Worm (Caenorhabditis elegans) whole organism, L3 larva: ENCODE results near the gene gtf-2H1.

ENCODE experiments used
- R02D3.7 ChIP-seq: fragments of 150-350 bp; optimal IDR thresholded peaks from 2 replicates; lab custom pipeline; 2014; ENCODE audit warnings: missing biosample characterization, missing genetic modification characterization
- ZK546.5 ChIP-seq: sonication (generic microtip); optimal IDR thresholded peaks from 2 replicates; lab custom pipeline; 2017; ENCODE audit warnings: missing biosample characterization, missing genetic modification characterization
- ama-1 ChIP-seq: fragments of 150-350 bp; optimal IDR thresholded peaks from 2 replicates; lab custom pipeline; 2018
- ceh-16 ChIP-seq: sonication (generic microtip); optimal IDR thresholded peaks from 2 replicates; lab custom pipeline; 2017; ENCODE audit warnings: missing biosample characterization, missing genetic modification characterization
- ceh-82 ChIP-seq: fragments of 150-350 bp; optimal IDR thresholded peaks from 2 replicates; lab custom pipeline; 2014; ENCODE audit warnings: missing biosample characterization, missing genetic modification characterization
- ceh-9 ChIP-seq: sonication (generic microtip); optimal IDR thresholded peaks from 2 replicates; lab custom pipeline; 2018; ENCODE audit warnings: missing biosample characterization, missing genetic modification characterization
- daf-12 ChIP-seq: fragments of 150-350 bp; optimal IDR thresholded peaks from 2 replicates; lab custom pipeline; 2014; ENCODE audit warnings: missing biosample characterization, missing genetic modification reagents, missing genetic modification characterization
- egl-27 ChIP-seq: sonication (generic microtip); optimal IDR thresholded peaks from 4 replicates; lab custom pipeline; 2017; ENCODE audit warnings: missing biosample characterization, missing genetic modification reagents, missing genetic modification characterization
- egl-5 ChIP-seq: fragments of 150-350 bp; optimal IDR thresholded peaks from 2 replicates; lab custom pipeline; 2017; ENCODE audit warnings: missing biosample characterization, missing genetic modification reagents, missing genetic modification characterization, inconsistent platforms
- elt-1 ChIP-seq: fragments of 150-350 bp; optimal IDR thresholded peaks from 2 replicates; lab custom pipeline; 2014; ENCODE audit warnings: missing biosample characterization, missing genetic modification characterization
- elt-2 ChIP-seq: sonication (generic microtip); optimal IDR thresholded peaks from 2 replicates; lab custom pipeline; 2016; ENCODE audit warnings: missing genetic modification reagents, mild to moderate bottlenecking, missing genetic modification characterization, missing compliant biosample characterization
- elt-3 ChIP-seq, 3 experiments: fragments of 150-350 bp in 1 of 3; sonication (generic microtip) in 2 of 3; optimal IDR thresholded peaks; 2 replicates in 2 of 3; 4 replicates in 1 of 3; lab custom pipeline; 2014 to 2017; ENCODE audit warnings: missing biosample characterization in 3 of 3, missing genetic modification characterization in 3 of 3
- fos-1 ChIP-seq: fragments of 150-350 bp; optimal IDR thresholded peaks from 2 replicates; lab custom pipeline; 2014; ENCODE audit warnings: missing biosample characterization, missing genetic modification characterization
- hmg-11 ChIP-seq: sonication (generic microtip); optimal IDR thresholded peaks from 2 replicates; lab custom pipeline; 2016; ENCODE audit warnings: missing genetic modification characterization, missing compliant biosample characterization
- jun-1 ChIP-seq: fragments of 150-350 bp; optimal IDR thresholded peaks from 2 replicates; lab custom pipeline; 2014; ENCODE audit warnings: missing biosample characterization, missing genetic modification reagents, missing genetic modification characterization
- lin-15B ChIP-seq: fragments of 150-350 bp; optimal IDR thresholded peaks from 2 replicates; lab custom pipeline; 2014; ENCODE audit warnings: missing biosample characterization, missing genetic modification characterization
- lin-39 ChIP-seq: fragments of 150-350 bp; optimal IDR thresholded peaks from 2 replicates; lab custom pipeline; 2018; ENCODE audit warnings: missing biosample characterization, missing genetic modification reagents, missing genetic modification characterization
- lsy-12 ChIP-seq: sonication (generic microtip); optimal IDR thresholded peaks from 2 replicates; lab custom pipeline; 2016; ENCODE audit warnings: mild to moderate bottlenecking, missing genetic modification characterization, missing compliant biosample characterization
- mdl-1 ChIP-seq: fragments of 150-350 bp; optimal IDR thresholded peaks from 2 replicates; lab custom pipeline; 2014; ENCODE audit warnings: missing biosample characterization, missing genetic modification characterization
- mml-1 ChIP-seq: fragments of 150-350 bp; sonication (generic microtip); optimal IDR thresholded peaks from 3 replicates; lab custom pipeline; 2014; ENCODE audit warnings: missing biosample characterization, missing genetic modification characterization
- nfya-1 ChIP-seq: sonication (generic microtip); optimal IDR thresholded peaks from 2 replicates; lab custom pipeline; 2017; ENCODE audit warnings: missing genetic modification characterization, mild to moderate bottlenecking, missing compliant biosample characterization, antibody characterized with exemption, moderate library complexity; ENCODE audit not compliant: insufficient read depth
- nhr-11 ChIP-seq: fragments of 150-350 bp; optimal IDR thresholded peaks from 2 replicates; lab custom pipeline; 2014; ENCODE audit warnings: missing biosample characterization, missing genetic modification characterization
- nhr-23 ChIP-seq: fragments of 150-350 bp; optimal IDR thresholded peaks from 2 replicates; lab custom pipeline; 2014; ENCODE audit warnings: missing biosample characterization, missing genetic modification reagents, missing genetic modification characterization
- nhr-237 ChIP-seq: fragments of 150-350 bp; optimal IDR thresholded peaks from 2 replicates; lab custom pipeline; 2014; ENCODE audit warnings: missing biosample characterization, missing genetic modification characterization
- nhr-25 ChIP-seq: sonication (generic microtip); optimal IDR thresholded peaks from 2 replicates; lab custom pipeline; 2017; ENCODE audit warnings: missing biosample characterization, missing genetic modification characterization
- nhr-43 ChIP-seq: sonication (generic microtip); optimal IDR thresholded peaks from 2 replicates; lab custom pipeline; 2016; ENCODE audit warnings: mild to moderate bottlenecking, missing genetic modification characterization, missing compliant biosample characterization; ENCODE audit not compliant: poor library complexity, severe bottlenecking
- nhr-67 ChIP-seq: fragments of 150-350 bp; optimal IDR thresholded peaks from 2 replicates; lab custom pipeline; 2014; ENCODE audit warnings: missing biosample characterization, missing genetic modification characterization
- nhr-77 ChIP-seq: fragments of 150-350 bp; optimal IDR thresholded peaks from 2 replicates; lab custom pipeline; 2014; ENCODE audit warnings: missing biosample characterization, missing genetic modification characterization
- pha-4 ChIP-seq: fragments of 150-350 bp; optimal IDR thresholded peaks from 2 replicates; lab custom pipeline; 2014; ENCODE audit warnings: missing biosample characterization, missing genetic modification reagents, missing genetic modification characterization
- pqm-1 ChIP-seq: fragments of 150-350 bp; optimal IDR thresholded peaks from 2 replicates; lab custom pipeline; 2017; ENCODE audit warnings: missing biosample characterization, missing genetic modification characterization, inconsistent platforms
- skn-1 ChIP-seq: fragments of 150-350 bp; optimal IDR thresholded peaks from 2 replicates; lab custom pipeline; 2014; ENCODE audit warnings: missing biosample characterization, missing genetic modification characterization
- snpc-4 ChIP-seq: fragments of 150-350 bp; optimal IDR thresholded peaks from 2 replicates; lab custom pipeline; 2014; ENCODE audit warnings: missing biosample characterization, missing genetic modification characterization
- tbx-2 ChIP-seq: sonication (generic microtip); optimal IDR thresholded peaks from 2 replicates; lab custom pipeline; 2016; ENCODE audit warnings: mild to moderate bottlenecking, missing genetic modification characterization, missing compliant biosample characterization
- zag-1 ChIP-seq: fragments of 150-350 bp; optimal IDR thresholded peaks from 2 replicates; lab custom pipeline; 2014; ENCODE audit warnings: missing biosample characterization, missing genetic modification characterization
- ztf-11 ChIP-seq: fragments of 150-350 bp; optimal IDR thresholded peaks from 2 replicates; lab custom pipeline; 2014; ENCODE audit warnings: missing biosample characterization, missing genetic modification characterization

Gene gtf-2H1

DNA sequence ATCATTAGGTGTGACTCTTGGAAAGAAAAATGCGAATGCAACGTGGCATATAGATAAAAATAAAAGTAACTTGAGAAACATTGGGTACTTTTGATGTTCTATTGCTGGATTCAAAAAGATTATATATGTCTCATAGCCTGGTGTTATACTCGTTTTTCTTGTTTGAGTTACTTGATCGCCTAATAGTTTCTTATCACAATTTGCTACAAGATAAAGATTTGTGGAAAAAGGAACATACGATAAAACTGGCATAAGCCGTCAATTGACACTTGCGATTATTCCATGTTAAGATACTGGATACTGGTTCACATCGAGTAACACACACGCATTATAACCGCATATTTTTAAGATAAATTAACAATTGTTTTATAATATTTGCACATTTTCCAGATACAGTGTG lies 20.9 kb upstream of the gtf-2H1 start, which contains the start of gene grl-19:
Gene grl-19 (minus strand): TSS at position 101 of the 400 bp plus-strand sequence.
- TF ChIP-seq ama-1 (lab: Kevin White, UChicago) (no peak), ceh-82 (no peak), nhr-77 (tag; lab: Kevin White, UChicago) (no peak), egl-27 (tag; lab: Kevin White, UChicago) (no peak), lin-39 (tag; lab: Kevin White, UChicago) (no peak), daf-12 (tag; lab: Kevin White, UChicago) (no peak), ceh-9 (tag; lab: Kevin White, UChicago) (no peak), mdl-1 (tag; lab: Kevin White, UChicago) (no peak), pqm-1 (no peak), jun-1 (tag; lab: Kevin White, UChicago) (no peak), hmg-11 (no peak), elt-1 (tag; lab: Kevin White, UChicago) (no peak), snpc-4 (tag; lab: Kevin White, UChicago) (no peak), fos-1 (tag; lab: Kevin White, UChicago) (no peak), tbx-2 (tag; lab: Kevin White, UChicago) (no peak), zag-1 (tag; lab: Kevin White, UChicago) (no peak), ztf-11 (tag; lab: Kevin White, UChicago) (no peak)

DNA sequence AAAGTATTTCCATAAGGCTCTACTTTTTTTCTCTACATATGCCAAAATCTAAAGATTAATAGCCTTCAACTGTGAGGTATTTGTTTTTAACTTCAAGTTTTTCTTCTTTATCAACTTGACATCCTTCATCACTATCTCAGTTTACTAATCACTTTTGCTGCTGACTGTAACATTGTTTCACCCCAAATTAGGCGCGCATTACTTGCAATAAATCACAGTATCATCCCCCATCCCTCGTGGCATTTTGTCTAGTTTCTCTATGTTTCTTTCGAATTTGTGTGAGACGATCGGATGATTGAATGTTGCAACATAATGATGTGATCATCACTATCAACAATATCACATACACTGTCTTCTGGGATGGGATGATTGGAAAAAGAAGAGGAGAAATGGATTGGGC lies 15.9 kb upstream of the gtf-2H1 start:
- TF ChIP-seq nhr-25 (peak; percentile 87), nhr-23 (tag; lab: Kevin White, UChicago) (peak; percentile 78), ceh-16 (tag; lab: Kevin White, UChicago) (no peak), pha-4 (tag; lab: Kevin White, UChicago) (no peak), elt-3 (tag; optimal IDR thresholded peaks at IDR 0.05; lab: Kevin White, UChicago) (peak in 2 of 3 experiments; percentile 61 to 65), nhr-43 (peak; percentile 69), ama-1 (lab: Kevin White, UChicago) (no peak), mml-1 (tag; lab: Kevin White, UChicago) (no peak), mdl-1 (tag; lab: Kevin White, UChicago) (peak; percentile 88), ztf-11 (tag; lab: Kevin White, UChicago) (no peak)

DNA sequence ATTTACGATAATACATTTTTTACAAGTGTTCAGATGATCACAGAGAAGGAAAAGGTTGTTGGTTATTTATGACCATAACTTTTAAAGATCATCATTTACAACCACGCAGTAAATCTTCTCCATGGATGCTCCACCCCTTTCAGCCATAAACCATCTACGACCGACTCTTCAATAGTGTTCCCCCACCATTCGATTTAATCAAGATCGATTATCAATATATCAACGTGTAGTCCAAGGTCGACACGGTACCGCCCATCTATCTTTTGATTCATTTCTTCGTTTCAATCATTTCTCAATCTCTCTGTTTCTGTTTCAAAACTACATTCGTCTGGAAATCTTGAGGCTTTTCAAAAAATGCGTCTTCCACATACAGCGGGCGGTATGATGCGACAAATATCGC lies 13.3 kb upstream of the gtf-2H1 start, which contains the start of gene aass-1:
Gene aass-1 (plus strand): TSS at position 301 of the 400 bp plus-strand sequence.
- TF ChIP-seq nhr-25 (peak; percentile 44), lsy-12 (no peak)
- TF ChIP-seq, all 47 proteins: peak for 1

DNA sequence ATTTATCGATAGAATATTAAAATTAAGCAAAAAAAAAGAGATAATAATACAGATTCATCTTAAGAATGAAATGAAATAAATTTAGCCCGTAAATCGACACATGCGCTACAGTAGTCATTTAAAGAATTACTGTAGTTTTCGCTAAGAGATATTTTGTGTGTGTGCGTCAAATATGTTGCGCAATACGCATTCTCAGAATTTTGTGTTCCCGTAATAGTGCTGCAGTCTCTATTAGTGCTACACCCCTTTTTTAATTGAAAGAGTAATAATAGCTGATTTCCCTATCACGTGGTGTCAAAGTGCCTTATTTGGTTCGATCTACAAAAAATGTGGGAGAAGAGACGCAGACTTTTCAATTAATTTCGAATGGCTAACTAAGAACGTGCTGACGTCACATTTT lies 12.7 kb upstream of the gtf-2H1 start:
- no peak for TF ChIP-seq daf-12 (tag; lab: Kevin White, UChicago)
- no peak for TF ChIP-seq ZK546.5 (tag; lab: Kevin White, UChicago)
- no peak for TF ChIP-seq nhr-67 (tag; lab: Kevin White, UChicago)
- no peak for TF ChIP-seq nhr-237
- no peak for TF ChIP-seq egl-5 (tag; lab: Kevin White, UChicago)
- no peak for TF ChIP-seq elt-2 (tag; lab: Kevin White, UChicago)
- no peak for TF ChIP-seq nhr-11 (tag; lab: Kevin White, UChicago)

DNA sequence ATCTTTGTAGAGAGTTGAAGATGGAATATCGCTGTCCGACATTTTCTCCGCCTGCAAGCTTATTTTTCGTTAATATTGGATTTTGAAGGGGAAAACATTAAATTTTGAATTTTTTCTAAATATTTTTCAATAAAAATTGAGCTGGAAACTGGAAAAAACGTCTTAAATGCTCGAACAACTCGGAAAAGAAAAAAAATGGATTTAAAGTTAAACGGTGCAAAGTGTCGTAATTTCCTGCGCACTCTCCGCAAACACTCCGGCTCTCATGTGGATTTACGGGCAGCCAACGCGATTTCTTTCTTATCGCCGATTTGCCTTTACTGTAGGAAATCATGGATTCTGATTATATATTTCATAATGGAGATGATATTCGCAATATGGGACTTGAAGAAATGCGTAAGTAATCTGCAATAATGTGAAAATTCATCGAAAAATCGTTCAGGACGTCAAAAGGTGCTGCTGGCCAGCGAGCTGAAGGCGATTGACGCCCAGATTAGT lies 8.7 kb upstream of the gtf-2H1 start, which contains the start of the genes fnta-1 and cogc-8:
Gene fnta-1 (minus strand): TSS at position 51 of the 498 bp plus-strand sequence.
Gene cogc-8 (plus strand): TSS at position 195 of the 498 bp plus-strand sequence.
- TF ChIP-seq skn-1 (tag; lab: Kevin White, UChicago) (no peak), R02D3.7 (no peak), nfya-1 (tag; lab: Kevin White, UChicago) (peak; percentile 48), ceh-9 (tag; lab: Kevin White, UChicago) (no peak), ama-1 (lab: Kevin White, UChicago) (no peak), ztf-11 (tag; lab: Kevin White, UChicago) (no peak), elt-2 (tag; lab: Kevin White, UChicago) (peak; percentile 14), lin-39 (tag; lab: Kevin White, UChicago) (no peak), daf-12 (tag; lab: Kevin White, UChicago) (no peak), hmg-11 (peak; percentile 29), elt-3 (tag; optimal IDR thresholded peaks at IDR 0.05; lab: Kevin White, UChicago) (no peak), nhr-23 (tag; lab: Kevin White, UChicago) (no peak), lin-15B (tag; lab: Kevin White, UChicago) (peak; percentile 41), fos-1 (tag; lab: Kevin White, UChicago) (no peak), nhr-77 (tag; lab: Kevin White, UChicago) (no peak), pqm-1 (no peak)
